Worm (Caenorhabditis elegans) whole organism, late embryonic: ENCODE data around the gene nspb-12.

Source experiments
- C08G9.2 ChIP-seq: sonication (generic microtip); optimal IDR thresholded peaks from 2 replicates; lab custom pipeline; 2016; ENCODE audit warnings: mild to moderate bottlenecking, missing genetic modification characterization, moderate library complexity, missing compliant biosample characterization
- C38D4.7 ChIP-seq: fragments of 200-800 bp; sonication (Bioruptor generic); optimal IDR thresholded peaks from 2 replicates; lab custom pipeline; 2018; ENCODE audit warnings: mild to moderate bottlenecking, missing genetic modification characterization, moderate library complexity, missing compliant biosample characterization
- F13H6.1 ChIP-seq: sonication (generic microtip); optimal IDR thresholded peaks from 2 replicates; lab custom pipeline; 2016; ENCODE audit warnings: missing genetic modification characterization, missing compliant biosample characterization
- K02D7.2 ChIP-seq: sonication (generic microtip); optimal IDR thresholded peaks from 2 replicates; lab custom pipeline; 2017; ENCODE audit warnings: mild to moderate bottlenecking, missing genetic modification characterization, missing compliant biosample characterization
- Y22D7AL.16 ChIP-seq: sonication (generic microtip); optimal IDR thresholded peaks from 2 replicates; lab custom pipeline; 2016; ENCODE audit warnings: missing genetic modification characterization, missing compliant biosample characterization
- ahr-1 ChIP-seq: sonication (generic microtip); optimal IDR thresholded peaks from 2 replicates; lab custom pipeline; 2016; ENCODE audit warnings: missing genetic modification characterization, missing compliant biosample characterization
- ama-1 ChIP-seq: fragments of 150-350 bp; optimal IDR thresholded peaks from 2 replicates; lab custom pipeline; 2014
- ceh-14 ChIP-seq: sonication (generic microtip); optimal IDR thresholded peaks from 2 replicates; lab custom pipeline; 2016; ENCODE audit warnings: missing genotype, missing genetic modification characterization, missing compliant biosample characterization
- ceh-2 ChIP-seq: sonication (generic microtip); optimal IDR thresholded peaks from 2 replicates; lab custom pipeline; 2016; ENCODE audit warnings: missing genotype, missing genetic modification characterization, missing compliant biosample characterization
- ceh-22 ChIP-seq: sonication (generic microtip); optimal IDR thresholded peaks from 2 replicates; lab custom pipeline; 2017; ENCODE audit warnings: missing biosample characterization, missing genetic modification characterization
- ceh-24 ChIP-seq: sonication (generic microtip); optimal IDR thresholded peaks from 2 replicates; lab custom pipeline; 2016; ENCODE audit warnings: mild to moderate bottlenecking, missing genetic modification characterization, missing compliant biosample characterization
- ceh-30 ChIP-seq: fragments of 150-350 bp; optimal IDR thresholded peaks from 2 replicates; lab custom pipeline; 2014; ENCODE audit warnings: missing biosample characterization, missing genetic modification characterization
- ceh-31 ChIP-seq: sonication (generic microtip); optimal IDR thresholded peaks from 2 replicates; lab custom pipeline; 2016; ENCODE audit warnings: missing genetic modification characterization, missing compliant biosample characterization
- ceh-34 ChIP-seq: sonication (generic microtip); optimal IDR thresholded peaks from 2 replicates; lab custom pipeline; 2016; ENCODE audit warnings: mild to moderate bottlenecking, missing genetic modification characterization, missing compliant biosample characterization
- ceh-48 ChIP-seq: sonication (generic microtip); optimal IDR thresholded peaks from 2 replicates; lab custom pipeline; 2016; ENCODE audit warnings: missing genetic modification characterization, inconsistent platforms, missing compliant biosample characterization
- ceh-6 ChIP-seq: fragments of 200-800 bp; sonication (Bioruptor generic); optimal IDR thresholded peaks from 2 replicates; lab custom pipeline; 2018; ENCODE audit warnings: mild to moderate bottlenecking, missing genetic modification characterization, missing compliant biosample characterization
- ceh-9 ChIP-seq: sonication (generic microtip); optimal IDR thresholded peaks from 2 replicates; lab custom pipeline; 2016; ENCODE audit warnings: mild to moderate bottlenecking, missing genetic modification characterization, inconsistent platforms, missing compliant biosample characterization
- che-1 ChIP-seq: sonication (generic microtip); optimal IDR thresholded peaks from 2 replicates; lab custom pipeline; 2016; ENCODE audit warnings: mild to moderate bottlenecking, missing genetic modification characterization, missing compliant biosample characterization
- dmd-4 ChIP-seq: sonication (generic microtip); optimal IDR thresholded peaks from 2 replicates; lab custom pipeline; 2016; ENCODE audit warnings: borderline replicate concordance, missing genetic modification characterization, missing compliant biosample characterization
- dve-1 ChIP-seq: sonication (generic microtip); optimal IDR thresholded peaks from 2 replicates; lab custom pipeline; 2017; ENCODE audit warnings: antibody characterized with exemption, mild to moderate bottlenecking, missing genetic modification characterization, missing compliant biosample characterization
- elt-2 ChIP-seq: sonication (generic microtip); optimal IDR thresholded peaks from 2 replicates; lab custom pipeline; 2016; ENCODE audit warnings: missing genetic modification reagents, missing genetic modification characterization, missing compliant biosample characterization
- elt-4 ChIP-seq: sonication (generic microtip); optimal IDR thresholded peaks from 2 replicates; lab custom pipeline; 2016; ENCODE audit warnings: missing genetic modification characterization, missing compliant biosample characterization
- ets-4 ChIP-seq: sonication (generic microtip); optimal IDR thresholded peaks from 2 replicates; lab custom pipeline; 2016; ENCODE audit warnings: missing genetic modification characterization, missing compliant biosample characterization
- fkh-10 ChIP-seq: fragments of 150-350 bp; optimal IDR thresholded peaks from 2 replicates; lab custom pipeline; 2014; ENCODE audit warnings: missing biosample characterization, missing genetic modification reagents, missing genetic modification characterization
- hlh-13 ChIP-seq: fragments of 200-800 bp; sonication (Bioruptor generic); optimal IDR thresholded peaks from 2 replicates; lab custom pipeline; 2018; ENCODE audit warnings: mild to moderate bottlenecking, missing genetic modification characterization, missing compliant biosample characterization
- lin-11 ChIP-seq: fragments of 200-800 bp; sonication (Bioruptor generic); optimal IDR thresholded peaks from 2 replicates; lab custom pipeline; 2018; ENCODE audit warnings: mild to moderate bottlenecking, missing genetic modification characterization, missing compliant biosample characterization
- madf-2 ChIP-seq: sonication (generic microtip); optimal IDR thresholded peaks from 2 replicates; lab custom pipeline; 2017; ENCODE audit warnings: missing genetic modification characterization, missing compliant biosample characterization
- mec-3 ChIP-seq: sonication (generic microtip); optimal IDR thresholded peaks from 2 replicates; lab custom pipeline; 2016; ENCODE audit warnings: borderline replicate concordance, missing genetic modification characterization, missing compliant biosample characterization
- nfya-1 ChIP-seq: sonication (generic microtip); optimal IDR thresholded peaks from 2 replicates; lab custom pipeline; 2017; ENCODE audit warnings: missing genetic modification characterization, mild to moderate bottlenecking, missing compliant biosample characterization, antibody characterized with exemption, moderate library complexity
- nhr-11 ChIP-seq: fragments of 150-350 bp; optimal IDR thresholded peaks from 2 replicates; lab custom pipeline; 2014; ENCODE audit warnings: missing biosample characterization, missing genetic modification characterization
- pat-9 ChIP-seq: fragments of 200-800 bp; sonication (Bioruptor generic); optimal IDR thresholded peaks from 2 replicates; lab custom pipeline; 2018; ENCODE audit warnings: mild to moderate bottlenecking, missing genetic modification characterization, moderate library complexity, missing compliant biosample characterization
- pha-2 ChIP-seq: sonication (generic microtip); optimal IDR thresholded peaks from 2 replicates; lab custom pipeline; 2017; ENCODE audit warnings: mild to moderate bottlenecking, missing genetic modification characterization, missing compliant biosample characterization
- pha-4 ChIP-seq: fragments of 150-350 bp; optimal IDR thresholded peaks from 2 replicates; lab custom pipeline; 2018; ENCODE audit warnings: missing biosample characterization, missing genetic modification reagents, missing genetic modification characterization
- rnt-1 ChIP-seq: sonication (generic microtip); optimal IDR thresholded peaks from 2 replicates; lab custom pipeline; 2016; ENCODE audit warnings: missing genetic modification characterization, missing compliant biosample characterization
- sdc-2 ChIP-seq: sonication (generic microtip); optimal IDR thresholded peaks from 2 replicates; lab custom pipeline; 2016; ENCODE audit warnings: missing genotype, missing genetic modification characterization, missing compliant biosample characterization
- tbx-2 ChIP-seq: sonication (generic microtip); optimal IDR thresholded peaks from 2 replicates; lab custom pipeline; 2016; ENCODE audit warnings: missing genetic modification characterization, missing compliant biosample characterization
- tbx-7 ChIP-seq: sonication (generic microtip); optimal IDR thresholded peaks from 2 replicates; lab custom pipeline; 2016; ENCODE audit warnings: missing genotype, missing genetic modification characterization, missing compliant biosample characterization
- unc-3 ChIP-seq, 2 experiments: fragments of 200-800 bp in 1 of 2; sonication (Bioruptor generic) in 1 of 2; sonication (generic microtip) in 1 of 2; conservative IDR thresholded peaks in 1 of 2; optimal IDR thresholded peaks in 1 of 2; 2 replicates each; pipeline versions ENCODE4 v1.3.6 to Lab custom; 2016 to 2022; ENCODE audit warnings: missing compliant biosample characterization in 2 of 2, missing genetic modification characterization in 2 of 2, missing genetic modification reagents in 1 of 2
- unc-55 ChIP-seq: sonication (generic microtip); optimal IDR thresholded peaks from 2 replicates; lab custom pipeline; 2017; ENCODE audit warnings: missing biosample characterization, missing genetic modification reagents, missing genetic modification characterization
- unc-86 ChIP-seq: sonication (generic microtip); optimal IDR thresholded peaks from 2 replicates; lab custom pipeline; 2016; ENCODE audit warnings: missing genetic modification characterization, missing compliant biosample characterization
- ztf-16 ChIP-seq: sonication (generic microtip); optimal IDR thresholded peaks from 2 replicates; lab custom pipeline; 2017; ENCODE audit warnings: missing genetic modification characterization, missing compliant biosample characterization

Gene nspb-12

ce11 chrIII:5568679-5569078 is at the start of gene nspb-12:
Gene nspb-12, minus strand, starts transcription at chrIII:5568779.
- TF ChIP-seq Y22D7AL.16 (tag; lab: Kevin White, UChicago) (no peak), ceh-22 (tag; lab: Kevin White, UChicago) (no peak), C38D4.7 (GFP tag; lab: Kevin White, UChicago) (no peak), K02D7.2 (tag; lab: Kevin White, UChicago) (no peak), ceh-34 (no peak), ceh-2 (tag; lab: Kevin White, UChicago) (no peak), ets-4 (tag; lab: Kevin White, UChicago) (no peak), F13H6.1 (tag; lab: Kevin White, UChicago) (no peak), dmd-4 (tag; lab: Kevin White, UChicago) (no peak), sdc-2 (tag; lab: Kevin White, UChicago) (no peak), ceh-31 (tag; lab: Kevin White, UChicago) (no peak), ceh-30 (tag; lab: Kevin White, UChicago) (no peak)

ce11 chrIII:5615675-5616074 is 47.1 kb upstream of the nspb-12 start:
- peak; percentile 56 for TF ChIP-seq nfya-1 (tag; lab: Kevin White, UChicago)
- no peak for TF ChIP-seq lin-11
- TF ChIP-seq ceh-22 (tag; lab: Kevin White, UChicago), result no peak
- no peak for TF ChIP-seq tbx-2
- TF ChIP-seq ztf-16 (tag; lab: Kevin White, UChicago), result no peak
- no peak for TF ChIP-seq che-1 (tag; lab: Kevin White, UChicago)

DNA sequence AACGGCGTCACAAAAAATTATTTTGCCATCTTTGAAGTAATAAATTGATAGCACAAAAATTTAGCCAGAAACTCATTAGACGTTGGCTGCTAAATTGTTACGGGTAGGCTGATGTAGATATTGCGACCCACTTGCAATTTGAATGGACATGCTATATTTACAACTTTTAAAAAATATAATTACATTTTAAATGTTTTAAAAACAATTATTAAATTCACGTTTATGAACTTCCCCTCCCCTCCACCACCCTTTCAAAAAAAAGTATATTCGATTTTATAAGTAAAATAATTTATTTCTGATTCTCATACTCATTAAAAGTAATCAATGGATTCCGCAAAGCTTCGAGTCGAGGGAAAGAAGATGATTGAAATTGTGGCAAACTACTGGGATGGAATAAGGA is 46.1 kb upstream of the nspb-12 start, which contains the start of gene basl-1:
Gene basl-1 (plus strand): TSS at position 301 of the 400 bp plus-strand sequence.
- TF ChIP-seq pha-2, result no peak
- no peak for TF ChIP-seq ceh-30 (tag; lab: Kevin White, UChicago)
- no peak for TF ChIP-seq ceh-9 (tag; lab: Kevin White, UChicago)
- TF ChIP-seq nhr-11, result no peak
- no peak for TF ChIP-seq ceh-14 (tag; lab: Kevin White, UChicago)
- no peak for TF ChIP-seq madf-2
- no peak for TF ChIP-seq ceh-2 (tag; lab: Kevin White, UChicago)
- no peak for TF ChIP-seq ceh-48
- TF ChIP-seq pat-9 (tag; lab: Kevin White, UChicago), result no peak
- no peak for TF ChIP-seq hlh-13 (GFP tag; lab: Kevin White, UChicago)
- TF ChIP-seq C08G9.2 (tag; lab: Kevin White, UChicago), result no peak
- TF ChIP-seq ama-1 (lab: Kevin White, UChicago), result no peak
- no peak for TF ChIP-seq fkh-10
- TF ChIP-seq rnt-1 (tag; lab: Kevin White, UChicago), result no peak
- TF ChIP-seq ceh-24 (tag; lab: Kevin White, UChicago), result no peak
- TF ChIP-seq mec-3 (tag; lab: Kevin White, UChicago), result no peak
- TF ChIP-seq unc-55 (GFP tag; lab: Kevin White, UChicago), result no peak
- no peak for TF ChIP-seq elt-2 (tag; lab: Kevin White, UChicago)
- TF ChIP-seq dve-1, result no peak
- TF ChIP-seq ahr-1 (tag; lab: Kevin White, UChicago), result no peak

ce11 chrIII:5611604-5612324 is 43.2 kb upstream of the nspb-12 start, which contains the start of gene bas-1:
Gene bas-1, plus strand, starts transcription at chrIII:5612274.
- no peak for TF ChIP-seq unc-3 (GFP tag; conservative IDR thresholded peaks at IDR 0.05; lab: Robert Waterston, UW)
- TF ChIP-seq unc-3 (tag; optimal IDR thresholded peaks at IDR 0.05; lab: Kevin White, UChicago), result no peak
- TF ChIP-seq ets-4 (tag; lab: Kevin White, UChicago), result no peak
- TF ChIP-seq C08G9.2 (tag; lab: Kevin White, UChicago), result no peak
- no peak for TF ChIP-seq elt-4 (tag; lab: Kevin White, UChicago)
- no peak for TF ChIP-seq unc-86
- no peak for TF ChIP-seq ceh-24 (tag; lab: Kevin White, UChicago)
- TF ChIP-seq nfya-1 (tag; lab: Kevin White, UChicago), result no peak
- no peak for TF ChIP-seq C38D4.7 (GFP tag; lab: Kevin White, UChicago)
- no peak for TF ChIP-seq ceh-6 (GFP tag; lab: Kevin White, UChicago)
- TF ChIP-seq tbx-7 (tag; lab: Kevin White, UChicago), result no peak
- TF ChIP-seq hlh-13 (GFP tag; lab: Kevin White, UChicago), result no peak
- TF ChIP-seq pha-4 (tag; lab: Kevin White, UChicago), result no peak
- no peak for TF ChIP-seq nhr-11
- TF ChIP-seq ceh-14 (tag; lab: Kevin White, UChicago), result no peak
